Worm (Caenorhabditis elegans): ENCODE data around the gene dnj-16.

DNA sequence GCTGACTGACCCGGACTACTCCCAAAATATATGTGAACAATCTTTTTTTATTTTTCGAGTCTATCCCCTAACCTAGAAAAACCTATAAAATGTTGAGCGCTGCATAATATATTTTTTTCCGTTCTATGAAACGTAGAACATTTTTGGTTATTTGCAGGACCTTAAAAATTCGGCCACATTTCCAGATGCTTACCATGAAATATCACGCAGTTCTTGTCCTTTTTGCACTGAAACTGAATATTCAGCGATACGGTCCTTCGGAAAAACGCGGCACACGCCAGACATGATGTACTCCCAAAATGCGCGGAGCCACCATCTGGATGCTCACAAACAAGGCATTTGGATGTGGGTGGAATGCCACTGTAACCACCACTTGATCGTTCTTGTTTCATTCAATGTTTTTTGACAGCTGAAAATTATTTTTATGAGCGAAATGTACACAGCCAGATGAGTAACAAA is 41.9 kb downstream of the dnj-16 start, which contains the start of gene nhr-20:
- no peak for TF ChIP-seq bed-1 (GFP tag; IDR thresholded peaks at IDR 0.05)
- no peak for TF ChIP-seq snpc-4 (GFP tag; optimal IDR thresholded peaks at IDR 0.05)
- TF ChIP-seq snpc-4 (tag; optimal IDR thresholded peaks at IDR 0.05): no peak
- TF ChIP-seq B0336.3 (GFP tag; IDR thresholded peaks at IDR 0.05): no peak
- TF ChIP-seq hlh-12 (tag; optimal IDR thresholded peaks at IDR 0.05): no peak
- no peak for TF ChIP-seq F49E8.2 (tag; optimal IDR thresholded peaks at IDR 0.05; ENCODE audit: insufficient read depth)
- no peak for TF ChIP-seq lin-54 (GFP tag; optimal IDR thresholded peaks at IDR 0.05)
